Fruit fly (Drosophila melanogaster) whole organism, embryonic: ENCODE data around the gene msd1.

ENCODE experiments used
- CG11398 ChIP-seq: fragments of 200-800 bp; sonication (Bioruptor generic); optimal IDR thresholded peaks from 2 replicates; lab custom pipeline; 2016; ENCODE audit warnings: missing biosample characterization, missing genetic modification characterization
- CG11560 ChIP-seq: fragments of 200-800 bp; sonication (Bioruptor generic); IDR thresholded peaks from 3 replicates; pipeline ENCODE4 v1.3.6; 2022; ENCODE audit warnings: missing biosample characterization, missing genetic modification characterization
- CG11695 ChIP-seq: fragments of 200-800 bp; sonication (Bioruptor generic); IDR thresholded peaks from 3 replicates; pipeline ENCODE4 v1.3.6; 2022; ENCODE audit warnings: missing biosample characterization, missing genetic modification characterization
- CG12155 ChIP-seq: fragments of 200-800 bp; sonication (Bioruptor generic); optimal IDR thresholded peaks from 3 replicates; lab custom pipeline; 2016; ENCODE audit warnings: missing biosample characterization, missing genetic modification characterization
- CG12744 ChIP-seq: fragments of 200-800 bp; sonication (Bioruptor generic); optimal IDR thresholded peaks from 2 replicates; lab custom pipeline; 2016; ENCODE audit warnings: missing biosample characterization, missing genetic modification characterization
- CG12942 ChIP-seq: fragments of 200-800 bp; sonication (Bioruptor generic); optimal IDR thresholded peaks from 3 replicates; lab custom pipeline; 2016; ENCODE audit warnings: missing biosample characterization, missing genetic modification characterization
- CG17568 ChIP-seq: fragments of 200-800 bp; sonication (Bioruptor generic); optimal IDR thresholded peaks from 2 replicates; lab custom pipeline; 2018; ENCODE audit warnings: missing biosample characterization, mild to moderate bottlenecking, missing genetic modification characterization, moderate library complexity
- CG18599 ChIP-seq: fragments of 200-800 bp; sonication (Bioruptor generic); optimal IDR thresholded peaks from 3 replicates; lab custom pipeline; 2017; ENCODE audit warnings: missing biosample characterization, missing genetic modification characterization, mild to moderate bottlenecking, moderate library complexity, missing genetic modification reagents
- CG2202 ChIP-seq: fragments of 200-800 bp; sonication (Bioruptor generic); optimal IDR thresholded peaks from 2 replicates; lab custom pipeline; 2018; ENCODE audit warnings: missing biosample characterization, mild to moderate bottlenecking, missing genetic modification characterization
- CG33213 ChIP-seq: fragments of 200-800 bp; sonication (Bioruptor generic); optimal IDR thresholded peaks from 3 replicates; lab custom pipeline; 2016; ENCODE audit warnings: missing biosample characterization, missing genetic modification characterization
- CG3407 ChIP-seq: fragments of 200-800 bp; sonication (Bioruptor generic); optimal IDR thresholded peaks from 2 replicates; lab custom pipeline; 2018; ENCODE audit warnings: missing biosample characterization, mild to moderate bottlenecking, missing genetic modification characterization
- CG4404 ChIP-seq: fragments of 200-800 bp; sonication (Bioruptor generic); IDR thresholded peaks from 2 replicates; pipeline ENCODE4 v1.3.6; 2022; ENCODE audit warnings: missing biosample characterization, missing genetic modification characterization
- CG4730 ChIP-seq: fragments of 200-800 bp; sonication (Bioruptor generic); IDR thresholded peaks from 2 replicates; pipeline ENCODE4 v1.3.6; 2022; ENCODE audit warnings: missing biosample characterization, missing genetic modification characterization
- CG4820 ChIP-seq: fragments of 200-800 bp; sonication (Bioruptor generic); optimal IDR thresholded peaks from 3 replicates; lab custom pipeline; 2016; ENCODE audit warnings: missing biosample characterization, missing genetic modification characterization
- CG5180 ChIP-seq: fragments of 200-800 bp; sonication (Bioruptor generic); optimal IDR thresholded peaks from 3 replicates; lab custom pipeline; 2017; ENCODE audit warnings: missing biosample characterization, missing genetic modification characterization, mild to moderate bottlenecking, moderate library complexity, missing genetic modification reagents
- CG7556 ChIP-seq: fragments of 200-800 bp; sonication (Bioruptor generic); optimal IDR thresholded peaks from 2 replicates; lab custom pipeline; 2017; ENCODE audit warnings: missing biosample characterization, mild to moderate bottlenecking, missing genetic modification characterization
- CG8924 ChIP-seq: fragments of 200-800 bp; optimal IDR thresholded peaks from 3 replicates; lab custom pipeline; 2019; ENCODE audit warnings: missing biosample characterization, mild to moderate bottlenecking, missing genetic modification characterization, moderate library complexity
- CG9876 ChIP-seq: fragments of 200-800 bp; sonication (Bioruptor generic); optimal IDR thresholded peaks from 2 replicates; lab custom pipeline; 2016; ENCODE audit warnings: missing biosample characterization, missing genetic modification characterization
- Chrac-16 ChIP-seq: fragments of 200-800 bp; sonication (Bioruptor generic); optimal IDR thresholded peaks from 3 replicates; lab custom pipeline; 2016; ENCODE audit warnings: missing biosample characterization, missing genetic modification characterization
- E2f2 ChIP-seq: fragments of 200-800 bp; sonication (Bioruptor generic); IDR thresholded peaks from 2 replicates; pipeline ENCODE4 v1.3.6; 2022; ENCODE audit warnings: missing biosample characterization, missing genetic modification characterization
- Elba2 ChIP-seq: fragments of 200-800 bp; sonication (Bioruptor generic); optimal IDR thresholded peaks from 3 replicates; lab custom pipeline; 2016; ENCODE audit warnings: missing biosample characterization, missing genetic modification characterization
- GATAe ChIP-seq: fragments of 200-800 bp; sonication (Bioruptor generic); conservative IDR thresholded peaks from 2 replicates; pipeline ENCODE4 v1.3.6; 2022; ENCODE audit warnings: missing biosample characterization, missing genetic modification characterization
- H15 ChIP-seq: fragments of 200-800 bp; sonication (Bioruptor generic); IDR thresholded peaks from 3 replicates; pipeline ENCODE4 v1.3.6; 2022; ENCODE audit warnings: missing biosample characterization, missing genetic modification characterization
- HLH3B ChIP-seq: fragments of 200-800 bp; sonication (Bioruptor generic); IDR thresholded peaks from 2 replicates; pipeline ENCODE4 v1.3.6; 2022; ENCODE audit warnings: missing biosample characterization, missing genetic modification characterization
- HLH4C ChIP-seq: fragments of 200-800 bp; sonication (Bioruptor generic); IDR thresholded peaks from 3 replicates; pipeline ENCODE4 v1.3.6; 2022; ENCODE audit warnings: missing biosample characterization, missing genetic modification characterization; ENCODE audit not compliant: partially characterized antibody
- Hmr ChIP-seq: fragments of 200-800 bp; sonication (Bioruptor generic); optimal IDR thresholded peaks from 3 replicates; lab custom pipeline; 2017; ENCODE audit warnings: mild to moderate bottlenecking, missing biosample characterization, missing genetic modification reagents, missing genetic modification characterization
- Hr51 ChIP-seq, 2 experiments: fragments of 200-800 bp; sonication (Bioruptor generic); optimal IDR thresholded peaks; 2 replicates in 1 of 2; 3 replicates in 1 of 2; lab custom pipeline; 2016 to 2018; ENCODE audit warnings: missing biosample characterization in 2 of 2, missing genetic modification characterization in 2 of 2, mild to moderate bottlenecking in 1 of 2, moderate library complexity in 1 of 2
- MESR4 ChIP-seq: fragments of 200-800 bp; sonication (Bioruptor generic); optimal IDR thresholded peaks from 2 replicates; lab custom pipeline; 2018; ENCODE audit warnings: missing biosample characterization, mild to moderate bottlenecking, missing genetic modification characterization, moderate library complexity
- Mad ChIP-seq: fragments of 200-800 bp; sonication (Bioruptor generic); optimal IDR thresholded peaks from 2 replicates; lab custom pipeline; 2016; ENCODE audit warnings: missing biosample characterization, missing genetic modification characterization
- Max ChIP-seq: fragments of 200-800 bp; sonication (Bioruptor generic); optimal IDR thresholded peaks from 2 replicates; lab custom pipeline; 2016; ENCODE audit warnings: missing biosample characterization, mild to moderate bottlenecking, missing genetic modification characterization
- Nf-YA ChIP-seq: fragments of 200-800 bp; sonication (Bioruptor generic); IDR thresholded peaks from 2 replicates; pipeline ENCODE4 v1.3.6; 2022; ENCODE audit warnings: missing biosample characterization, missing genetic modification characterization
- Ptx1 ChIP-seq: fragments of 200-800 bp; sonication (Bioruptor generic); IDR thresholded peaks from 2 replicates; pipeline ENCODE4 v1.3.6; 2022; ENCODE audit warnings: missing biosample characterization, missing genetic modification characterization
- Sry-δ ChIP-seq: fragments of 200-800 bp; sonication (Bioruptor generic); optimal IDR thresholded peaks from 2 replicates; lab custom pipeline; 2016; ENCODE audit warnings: missing biosample characterization, missing genetic modification characterization
- Tbp ChIP-seq: fragments of >200 bp; optimal IDR thresholded peaks from 2 replicates; lab custom pipeline; 2018; ENCODE audit warnings: missing biosample characterization, missing genetic modification characterization
- Usf ChIP-seq: fragments of 200-800 bp; sonication (Bioruptor generic); optimal IDR thresholded peaks from 2 replicates; lab custom pipeline; 2017; ENCODE audit warnings: missing genotype, missing biosample characterization, missing genetic modification characterization
- ara ChIP-seq: fragments of 200-800 bp; sonication (Bioruptor generic); IDR thresholded peaks from 2 replicates; pipeline ENCODE4 v1.3.6; 2022; ENCODE audit warnings: missing biosample characterization, missing genetic modification characterization
- bowl ChIP-seq: fragments of 200-800 bp; sonication (Bioruptor generic); IDR thresholded peaks from 2 replicates; pipeline ENCODE4 v1.3.6; 2022; ENCODE audit warnings: missing biosample characterization, missing genetic modification characterization
- cad ChIP-seq: fragments of >200 bp; optimal IDR thresholded peaks from 2 replicates; lab custom pipeline; 2017; ENCODE audit warnings: missing biosample characterization, missing genetic modification characterization
- chn ChIP-seq: fragments of 200-800 bp; sonication (Bioruptor generic); optimal IDR thresholded peaks from 2 replicates; lab custom pipeline; 2016; ENCODE audit warnings: missing biosample characterization, missing genetic modification characterization
- disco-r ChIP-seq: fragments of 200-800 bp; sonication (Bioruptor generic); optimal IDR thresholded peaks from 2 replicates; lab custom pipeline; 2016; ENCODE audit warnings: missing biosample characterization, missing genetic modification characterization
- dpn ChIP-seq, 2 experiments: fragments of 200-800 bp; sonication (Bioruptor generic); optimal IDR thresholded peaks; 3 replicates each; lab custom pipeline; 2016; ENCODE audit warnings: missing biosample characterization in 2 of 2, missing genetic modification characterization in 2 of 2
- ham ChIP-seq: fragments of 200-800 bp; sonication (Bioruptor generic); IDR thresholded peaks from 2 replicates; pipeline ENCODE4 v1.3.6; 2022; ENCODE audit warnings: missing biosample characterization, missing genetic modification characterization
- jigr1 ChIP-seq: fragments of 200-800 bp; sonication (Bioruptor generic); IDR thresholded peaks from 3 replicates; pipeline ENCODE4 v1.3.6; 2022; ENCODE audit warnings: missing biosample characterization, missing genetic modification characterization
- maf-S ChIP-seq: fragments of 200-800 bp; sonication (Bioruptor generic); optimal IDR thresholded peaks from 2 replicates; lab custom pipeline; 2016; ENCODE audit warnings: missing biosample characterization, missing genetic modification characterization
- mam ChIP-seq: fragments of 200-800 bp; sonication (Bioruptor generic); optimal IDR thresholded peaks from 3 replicates; lab custom pipeline; 2016; ENCODE audit warnings: missing biosample characterization, missing genetic modification characterization
- pb ChIP-seq: fragments of 200-800 bp; sonication (Bioruptor generic); optimal IDR thresholded peaks from 3 replicates; lab custom pipeline; 2016; ENCODE audit warnings: missing biosample characterization, missing genetic modification characterization
- ranshi ChIP-seq: fragments of 200-800 bp; sonication (Bioruptor generic); IDR thresholded peaks from 2 replicates; pipeline ENCODE4 v1.3.6; 2022; ENCODE audit warnings: missing biosample characterization, missing genetic modification characterization
- repo ChIP-seq: fragments of 200-800 bp; sonication (Bioruptor generic); optimal IDR thresholded peaks from 2 replicates; lab custom pipeline; 2016; ENCODE audit warnings: missing biosample characterization, missing genetic modification characterization
- tio ChIP-seq: fragments of 200-800 bp; sonication (Bioruptor generic); optimal IDR thresholded peaks from 2 replicates; lab custom pipeline; 2017; ENCODE audit warnings: missing biosample characterization, missing genetic modification characterization, inconsistent platforms
- unpg ChIP-seq: fragments of 200-800 bp; sonication (Bioruptor generic); optimal IDR thresholded peaks from 3 replicates; lab custom pipeline; 2018; ENCODE audit warnings: missing biosample characterization, mild to moderate bottlenecking, missing genetic modification characterization, moderate library complexity
- usp ChIP-seq: fragments of >200 bp; optimal IDR thresholded peaks from 2 replicates; lab custom pipeline; 2017; ENCODE audit warnings: missing biosample characterization, missing genetic modification characterization
- z ChIP-seq: fragments of 200-800 bp; sonication (Bioruptor generic); IDR thresholded peaks from 3 replicates; pipeline ENCODE4 v1.3.6; 2022; ENCODE audit warnings: missing biosample characterization, missing genetic modification characterization

The msd1 gene

DNA sequence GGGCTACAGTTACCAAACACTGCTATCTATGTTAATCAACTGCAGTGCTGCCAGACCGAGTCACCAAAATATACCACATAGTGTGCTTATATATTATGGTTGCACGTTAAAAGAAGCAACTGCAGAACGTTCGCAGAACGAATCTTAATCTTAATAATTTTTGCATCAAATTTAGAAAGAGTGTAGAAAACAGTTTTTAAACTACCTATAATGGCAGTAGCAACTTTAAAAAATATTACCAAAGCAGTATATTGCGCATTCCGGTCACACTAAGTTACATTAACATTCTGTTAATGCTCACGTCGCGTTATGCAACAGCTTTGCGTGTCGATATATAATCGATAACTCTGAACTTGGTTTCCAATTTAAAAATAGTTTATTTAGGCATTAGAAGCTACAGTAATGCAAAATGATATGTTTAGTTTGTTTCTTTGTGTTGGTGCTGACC, 10.6 kb downstream of the msd1 start, which contains the start of gene indra (continued):
- peak; percentile 46; the same call in 2 of the 3 replicates for TF ChIP-seq HLH4C (GFP tag; lab: Robert Waterston, UW)
- TF ChIP-seq GATAe, result no peak
- TF ChIP-seq CG11560, result peak; percentile 56; the same call in 2 of the 3 replicates
- TF ChIP-seq repo, result peak; percentile 12
- no peak for TF ChIP-seq Nf-YA (GFP tag; lab: Robert Waterston, UW)
- no peak for TF ChIP-seq bowl (GFP tag; lab: Robert Waterston, UW)
- TF ChIP-seq CG7556 (GFP tag; lab: Kevin White, UChicago), result peak; percentile 23
- TF ChIP-seq CG33213 (GFP tag; lab: Kevin White, UChicago), result peak; percentile 54
- TF ChIP-seq CG4730, result no peak
- TF ChIP-seq cad (GFP tag; lab: Kevin White, UChicago), result no peak
- peak; percentile 68 for TF ChIP-seq Sry-δ (GFP tag; lab: Kevin White, UChicago)
- no peak for TF ChIP-seq CG5180
- no peak for TF ChIP-seq H15 (GFP tag; lab: Robert Waterston, UW)
- no peak for TF ChIP-seq pb (GFP tag; lab: Kevin White, UChicago)
- peak; percentile 61 for TF ChIP-seq CG18599
- TF ChIP-seq Usf (GFP tag; lab: Kevin White, UChicago), result peak; percentile 8
- peak; percentile 54 for TF ChIP-seq Ptx1 (GFP tag; lab: Robert Waterston, UW)
- TF ChIP-seq Elba2 (GFP tag; lab: Kevin White, UChicago), result peak; percentile 58
- TF ChIP-seq CG9876 (GFP tag; lab: Kevin White, UChicago), result peak; percentile 52
- no peak for TF ChIP-seq Hmr (GFP tag; lab: Kevin White, UChicago)
- peak; percentile 64 for TF ChIP-seq chn
- TF ChIP-seq CG4820 (GFP tag; lab: Kevin White, UChicago), result peak; percentile 36
- no peak for TF ChIP-seq jigr1
- peak; percentile 58 for TF ChIP-seq Mad
- TF ChIP-seq E2f2, result peak; percentile 77
- TF ChIP-seq CG11695 (GFP tag; lab: Robert Waterston, UW), result no peak
- TF ChIP-seq HLH3B (GFP tag; lab: Robert Waterston, UW), result no peak
- no peak for TF ChIP-seq CG3407 (GFP tag; lab: Kevin White, UChicago)
- TF ChIP-seq MESR4 (GFP tag; lab: Kevin White, UChicago), result peak; percentile 31
- TF ChIP-seq CG2202 (tag; lab: Kevin White, UChicago), result no peak
- TF ChIP-seq ham (GFP tag; lab: Robert Waterston, UW), result no peak
- peak; percentile 3 for TF ChIP-seq Tbp
- no peak for TF ChIP-seq CG17568
- TF ChIP-seq disco-r (GFP tag; lab: Kevin White, UChicago), result no peak
- no peak for TF ChIP-seq tio (GFP tag; lab: Kevin White, UChicago)
- no peak for TF ChIP-seq CG4404 (GFP tag; lab: Robert Waterston, UW)
- peak in 1 of 2 experiments; percentile 49 for TF ChIP-seq Hr51 (GFP tag; optimal IDR thresholded peaks at IDR 0.05; lab: Kevin White, UChicago)
- TF ChIP-seq Chrac-16 (GFP tag; lab: Kevin White, UChicago), result peak; percentile 60
- TF ChIP-seq ara (GFP tag; lab: Robert Waterston, UW), result no peak
- TF ChIP-seq usp (GFP tag; lab: Kevin White, UChicago), result no peak
- peak; percentile 55 for TF ChIP-seq CG8924 (tag; lab: Kevin White, UChicago)
- TF ChIP-seq z (GFP tag; lab: Robert Waterston, UW), result no peak
- TF ChIP-seq CG12942, result peak; percentile 36
- TF ChIP-seq dpn (GFP tag; optimal IDR thresholded peaks at IDR 0.05; lab: Kevin White, UChicago), result peak; percentile 65 to 66
- TF ChIP-seq maf-S, result no peak
- peak; percentile 52 for TF ChIP-seq mam
- peak; percentile 81 for TF ChIP-seq Max (GFP tag; lab: Kevin White, UChicago)
- TF ChIP-seq ranshi (GFP tag; lab: Robert Waterston, UW), result peak; percentile 25; the same call in 1 of the 2 replicates
- peak; percentile 57 for TF ChIP-seq CG12155 (GFP tag; lab: Kevin White, UChicago)
- TF ChIP-seq CG12744 (GFP tag; lab: Kevin White, UChicago), result peak; percentile 25
- peak; percentile 56 for TF ChIP-seq unpg (GFP tag; lab: Kevin White, UChicago)
- TF ChIP-seq CG11398, result peak; percentile 12
